Worm (Caenorhabditis elegans): ENCODE data around the gene txt-3.

txt-3 gene

DNA sequence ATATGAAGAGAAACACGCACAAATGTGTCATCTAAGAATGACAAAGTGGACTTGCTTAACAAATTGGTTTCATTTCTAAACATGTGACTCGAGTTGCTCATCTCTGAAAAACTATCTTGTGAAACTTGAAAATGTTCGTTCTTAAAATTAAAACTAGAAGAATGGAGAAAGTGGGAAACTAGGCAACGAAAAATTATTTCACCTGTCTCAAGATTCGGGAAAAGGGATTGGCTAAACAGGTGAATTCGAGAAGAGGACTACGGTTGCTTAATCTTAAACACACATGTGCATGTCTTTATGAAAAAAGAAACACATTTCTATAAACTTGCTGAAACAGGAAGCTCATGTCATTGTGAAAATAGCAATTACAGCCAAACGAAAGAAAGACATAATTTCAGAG lies 17.3 kb downstream of the txt-3 start, which contains the start of gene srz-24:
Gene srz-24 (minus strand): TSS at position 101 of the 400 bp plus-strand sequence.
- no peak for TF ChIP-seq ceh-14 (tag; optimal IDR thresholded peaks at IDR 0.05)
- no peak for TF ChIP-seq zip-5 (tag; optimal IDR thresholded peaks at IDR 0.05)
- no peak for TF ChIP-seq ceh-31 (tag; optimal IDR thresholded peaks at IDR 0.05)
- TF ChIP-seq hlh-15 (tag; optimal IDR thresholded peaks at IDR 0.05), result no peak
- no peak for TF ChIP-seq hlh-8 (tag; optimal IDR thresholded peaks at IDR 0.05)
- no peak for TF ChIP-seq ceh-48 (tag; optimal IDR thresholded peaks at IDR 0.05)
- no peak for TF ChIP-seq pha-2 (tag; optimal IDR thresholded peaks at IDR 0.05)
- no peak for TF ChIP-seq pag-3 (tag; optimal IDR thresholded peaks at IDR 0.05; ENCODE audit: borderline replicate concordance)
- TF ChIP-seq elt-2 (tag; optimal IDR thresholded peaks at IDR 0.05), result no peak

DNA sequence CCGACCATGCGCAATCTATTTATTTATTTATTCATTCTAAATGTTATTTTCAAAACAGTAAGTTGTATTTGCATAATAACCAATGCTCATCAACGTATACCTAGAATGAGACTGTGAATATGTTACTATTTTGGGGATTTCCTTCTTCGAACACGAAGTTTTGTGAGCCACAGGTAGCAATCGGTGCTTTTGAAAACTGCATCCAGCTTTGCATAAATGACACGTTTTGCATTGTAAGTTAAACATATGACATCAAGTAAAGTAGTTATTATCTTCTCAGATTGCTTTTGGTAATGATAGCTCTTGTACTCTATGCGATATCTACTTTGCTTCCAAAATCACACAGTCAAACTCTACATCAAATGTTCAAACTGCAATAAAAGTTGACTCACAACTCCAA lies 18.7 kb downstream of the txt-3 start, which contains the start of gene E03H12.4:
Gene E03H12.4 (plus strand): TSS at position 120 of the 400 bp plus-strand sequence.
- TF ChIP-seq dve-1 (tag; optimal IDR thresholded peaks at IDR 0.05) (no peak), tbx-7 (tag; optimal IDR thresholded peaks at IDR 0.05) (no peak), pha-4 (tag; optimal IDR thresholded peaks at IDR 0.05) (no peak), dmd-4 (tag; optimal IDR thresholded peaks at IDR 0.05; ENCODE audit: borderline replicate concordance) (no peak), tbx-2 (tag; optimal IDR thresholded peaks at IDR 0.05) (no peak), nfya-1 (tag; optimal IDR thresholded peaks at IDR 0.05) (no peak), pha-2 (tag; optimal IDR thresholded peaks at IDR 0.05) (no peak), T23F11.4 (GFP tag; optimal IDR thresholded peaks at IDR 0.05) (no peak), hlh-8 (tag; optimal IDR thresholded peaks at IDR 0.05) (no peak), madf-2 (tag; optimal IDR thresholded peaks at IDR 0.05) (no peak), ceh-48 (tag; optimal IDR thresholded peaks at IDR 0.05) (no peak), hlh-15 (tag; optimal IDR thresholded peaks at IDR 0.05) (no peak), mec-3 (tag; optimal IDR thresholded peaks at IDR 0.05; ENCODE audit: borderline replicate concordance) (no peak), ceh-45 (GFP tag; IDR thresholded peaks at IDR 0.05) (no peak), fax-1 (tag; optimal IDR thresholded peaks at IDR 0.05) (no peak), elt-4 (tag; optimal IDR thresholded peaks at IDR 0.05) (no peak), lim-6 (tag; optimal IDR thresholded peaks at IDR 0.05) (no peak), pqm-1 (tag; optimal IDR thresholded peaks at IDR 0.05) (no peak), K02D7.2 (tag; optimal IDR thresholded peaks at IDR 0.05) (no peak)

DNA sequence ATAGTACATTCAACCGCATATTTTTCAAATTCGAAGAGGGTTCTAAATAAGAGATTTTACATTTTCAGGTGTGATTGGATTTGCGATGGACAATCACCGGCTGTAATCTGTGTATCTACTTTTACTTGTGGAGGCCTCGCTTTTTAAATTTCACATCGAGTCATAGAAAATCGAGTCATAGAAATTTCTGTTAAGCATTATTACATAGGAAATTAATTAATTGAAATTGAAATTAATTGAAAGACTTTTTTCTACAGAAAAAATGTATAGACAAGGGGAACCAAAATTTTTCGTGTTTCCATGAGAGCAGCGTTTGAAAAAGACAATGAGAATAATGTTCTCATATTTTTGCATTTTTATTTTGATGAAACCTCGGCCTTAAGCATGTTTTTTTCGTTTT lies 20.0 kb downstream of the txt-3 start, which contains the start of gene clec-176:
Gene clec-176 (plus strand): TSS at position 301 of the 400 bp plus-strand sequence.
- no peak for TF ChIP-seq ama-1 (optimal IDR thresholded peaks at IDR 0.05)
- no peak for TF ChIP-seq fkh-6 (tag; optimal IDR thresholded peaks at IDR 0.05)
- TF ChIP-seq unc-3 (GFP tag; conservative IDR thresholded peaks at IDR 0.05), result no peak
- no peak for TF ChIP-seq unc-3 (tag; optimal IDR thresholded peaks at IDR 0.05)

DNA sequence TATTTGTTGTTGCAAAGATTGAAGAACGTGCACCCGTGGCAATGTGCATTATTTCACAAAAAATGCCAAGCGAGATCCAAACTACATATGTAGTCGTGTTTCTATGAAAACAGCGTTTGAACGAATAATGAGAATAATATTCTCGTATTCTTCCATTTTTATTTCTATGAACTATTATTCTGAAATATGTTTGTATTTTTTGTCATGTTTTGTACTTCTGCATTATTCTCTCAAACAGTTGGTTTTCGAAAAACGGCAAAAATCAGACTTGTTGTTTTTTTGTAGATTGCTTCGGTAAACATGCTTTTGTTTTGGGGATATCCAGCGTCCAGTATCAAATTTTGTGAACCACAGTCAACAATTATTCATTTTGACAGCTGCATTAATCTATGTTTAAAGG lies 22.5 kb downstream of the txt-3 start, which contains the start of gene clec-177:
Gene clec-177 (plus strand): TSS at position 301 of the 400 bp plus-strand sequence.
- no peak for TF ChIP-seq syd-9 (tag; optimal IDR thresholded peaks at IDR 0.05)

DNA sequence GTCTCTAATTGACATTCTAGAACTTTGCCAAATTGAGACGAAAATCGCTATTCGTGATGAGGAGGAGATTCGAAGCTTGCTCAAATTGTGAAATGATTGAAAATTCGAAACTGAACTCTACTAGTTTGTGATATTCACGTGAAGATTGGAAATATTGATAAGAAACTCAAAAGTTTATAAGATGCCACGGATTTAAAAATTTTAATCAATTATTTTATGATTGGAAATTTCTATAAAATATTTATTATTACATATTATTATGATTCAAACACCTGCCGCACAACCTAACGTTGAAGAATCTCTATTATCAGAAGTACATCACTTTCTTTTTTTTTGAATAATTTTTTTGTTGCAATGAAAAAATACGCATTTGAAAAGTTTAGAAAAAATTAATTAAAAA lies 24.8 kb downstream of the txt-3 start, which contains the start of gene E03H12.7:
Gene E03H12.7 (minus strand): TSS at position 101 of the 400 bp plus-strand sequence.
- TF ChIP-seq ama-1 (optimal IDR thresholded peaks at IDR 0.05) (no peak), hlh-6 (tag; optimal IDR thresholded peaks at IDR 0.05) (no peak), ceh-6 (GFP tag; optimal IDR thresholded peaks at IDR 0.05) (no peak), tbx-2 (tag; optimal IDR thresholded peaks at IDR 0.05) (no peak), ceh-19 (GFP tag; optimal IDR thresholded peaks at IDR 0.05) (no peak), ceh-31 (tag; optimal IDR thresholded peaks at IDR 0.05) (no peak), ceh-30 (tag; optimal IDR thresholded peaks at IDR 0.05) (no peak), fkh-6 (tag; optimal IDR thresholded peaks at IDR 0.05) (no peak), ttx-3 (tag; optimal IDR thresholded peaks at IDR 0.05) (no peak), gmeb-2 (tag; optimal IDR thresholded peaks at IDR 0.05) (no peak), dmd-4 (tag; optimal IDR thresholded peaks at IDR 0.05; ENCODE audit: borderline replicate concordance) (no peak), pat-9 (tag; optimal IDR thresholded peaks at IDR 0.05) (no peak)

Data from whole organism, late embryonic.